Worm (Caenorhabditis elegans) whole organism, L1 larva: Measurements from ENCODE around the gene H20E11.1.

Source experiments
- C34B4.2 ChIP-seq: sonication (generic microtip); optimal IDR thresholded peaks from 2 replicates; lab custom pipeline; 2017; ENCODE audit warnings: mild to moderate bottlenecking, missing genetic modification characterization, missing compliant biosample characterization
- F16B12.6 ChIP-seq: fragments of 150-350 bp; optimal IDR thresholded peaks from 2 replicates; lab custom pipeline; 2014; ENCODE audit warnings: missing biosample characterization, missing genetic modification characterization
- Y116A8C.19 ChIP-seq: sonication (generic microtip); optimal IDR thresholded peaks from 2 replicates; lab custom pipeline; 2016; ENCODE audit warnings: missing compliant biosample characterization, missing genetic modification characterization, borderline replicate concordance
- aly-2 ChIP-seq: fragments of 150-350 bp; optimal IDR thresholded peaks from 2 replicates; lab custom pipeline; 2014; ENCODE audit warnings: missing biosample characterization, missing genetic modification characterization
- ceh-8 ChIP-seq: fragments of 200-800 bp; sonication (Bioruptor generic); optimal IDR thresholded peaks from 2 replicates; lab custom pipeline; 2018; ENCODE audit warnings: mild to moderate bottlenecking, missing genetic modification characterization, moderate library complexity, missing compliant biosample characterization
- ceh-82 ChIP-seq, 3 experiments: fragments of 150-350 bp in 1 of 3; sonication (generic microtip) in 2 of 3; optimal IDR thresholded peaks; 2 replicates each; lab custom pipeline; 2014 to 2017; ENCODE audit warnings: missing biosample characterization in 3 of 3, missing genetic modification characterization in 3 of 3
- ces-1 ChIP-seq: fragments of 150-350 bp; optimal IDR thresholded peaks from 2 replicates; lab custom pipeline; 2014; ENCODE audit warnings: missing biosample characterization, missing genetic modification reagents, missing genetic modification characterization
- dsc-1 ChIP-seq: sonication (generic microtip); optimal IDR thresholded peaks from 2 replicates; lab custom pipeline; 2016; ENCODE audit warnings: mild to moderate bottlenecking, missing genetic modification characterization, missing compliant biosample characterization
- efl-1 ChIP-seq, 4 experiments: fragments of 150-350 bp; optimal IDR thresholded peaks in 3 of 4; peaks in 1 of 4; 1 replicate in 1 of 4; 2 replicates in 3 of 4; lab custom pipeline; 2014; ENCODE audit warnings: missing biosample characterization in 2 of 4, missing genetic modification characterization in 2 of 4, missing genetic modification reagents in 2 of 4
- egl-13 ChIP-seq: sonication (generic microtip); optimal IDR thresholded peaks from 2 replicates; lab custom pipeline; 2016; ENCODE audit warnings: missing genotype, missing genetic modification reagents, missing genetic modification characterization, missing compliant biosample characterization
- elt-3 ChIP-seq, 6 experiments: fragments of 150-350 bp in 1 of 6; sonication (generic microtip); optimal IDR thresholded peaks; 2 replicates each; lab custom pipeline; 2017 to 2018; ENCODE audit warnings: missing biosample characterization in 6 of 6, missing genetic modification characterization in 6 of 6, inconsistent platforms in 1 of 6
- ets-5 ChIP-seq: fragments of 200-800 bp; sonication (Bioruptor generic); IDR thresholded peaks from 2 replicates; pipeline ENCODE4 v1.3.6; 2022; ENCODE audit warnings: missing genetic modification characterization, missing compliant biosample characterization
- fkh-10 ChIP-seq: sonication (generic microtip); optimal IDR thresholded peaks from 2 replicates; lab custom pipeline; 2017; ENCODE audit warnings: missing biosample characterization, missing genetic modification reagents, missing genetic modification characterization
- fkh-8 ChIP-seq: sonication (generic microtip); optimal IDR thresholded peaks from 2 replicates; lab custom pipeline; 2016; ENCODE audit warnings: mild to moderate bottlenecking, missing genetic modification characterization, missing compliant biosample characterization
- grh-1 ChIP-seq: fragments of 200-800 bp; sonication (Bioruptor generic); IDR thresholded peaks from 2 replicates; pipeline ENCODE4 v1.3.6; 2022; ENCODE audit warnings: missing genetic modification reagents, missing genetic modification characterization, missing compliant biosample characterization
- hlh-4 ChIP-seq: sonication (generic microtip); optimal IDR thresholded peaks from 2 replicates; lab custom pipeline; 2016; ENCODE audit warnings: mild to moderate bottlenecking, missing genetic modification characterization, missing compliant biosample characterization
- hpl-2 ChIP-seq: fragments of 150-350 bp; optimal IDR thresholded peaks from 2 replicates; lab custom pipeline; 2014; ENCODE audit warnings: missing biosample characterization, missing genetic modification reagents, missing genetic modification characterization
- isw-1 ChIP-seq: fragments of 200-800 bp; sonication (Bioruptor generic); IDR thresholded peaks from 2 replicates; pipeline ENCODE4 v1.3.6; 2022; ENCODE audit warnings: missing genetic modification characterization, missing compliant biosample characterization
- jun-1 ChIP-seq: fragments of 150-350 bp; optimal IDR thresholded peaks from 2 replicates; lab custom pipeline; 2014; ENCODE audit warnings: missing biosample characterization, missing genetic modification reagents, missing genetic modification characterization
- lin-13 ChIP-seq: fragments of 150-350 bp; optimal IDR thresholded peaks from 2 replicates; lab custom pipeline; 2014; ENCODE audit warnings: missing biosample characterization, missing genetic modification reagents, missing genetic modification characterization
- lin-14 ChIP-seq: fragments of 200-800 bp; sonication (Bioruptor generic); optimal IDR thresholded peaks from 2 replicates; lab custom pipeline; 2018; ENCODE audit warnings: mild to moderate bottlenecking, missing genetic modification characterization, moderate library complexity, missing compliant biosample characterization
- lsy-2 ChIP-seq, 2 experiments: fragments of 150-350 bp; optimal IDR thresholded peaks; 2 replicates each; lab custom pipeline; 2014; ENCODE audit warnings: missing biosample characterization in 2 of 2, missing genetic modification characterization in 2 of 2
- mab-9 ChIP-seq: fragments of 200-800 bp; sonication (Bioruptor generic); IDR thresholded peaks from 2 replicates; pipeline ENCODE4 v1.3.6; 2022; ENCODE audit warnings: missing genetic modification reagents, missing genetic modification characterization, missing compliant biosample characterization
- mef-2 ChIP-seq: fragments of 150-350 bp; optimal IDR thresholded peaks from 2 replicates; lab custom pipeline; 2014; ENCODE audit warnings: missing biosample characterization, missing genetic modification characterization
- nhr-11 ChIP-seq: fragments of 150-350 bp; optimal IDR thresholded peaks from 2 replicates; lab custom pipeline; 2014; ENCODE audit warnings: missing biosample characterization, missing genetic modification characterization
- nhr-20 ChIP-seq: sonication (generic microtip); optimal IDR thresholded peaks from 2 replicates; lab custom pipeline; 2016; ENCODE audit warnings: mild to moderate bottlenecking, missing genetic modification characterization, missing compliant biosample characterization
- nhr-237 ChIP-seq: fragments of 150-350 bp; optimal IDR thresholded peaks from 2 replicates; lab custom pipeline; 2014; ENCODE audit warnings: missing biosample characterization, missing genetic modification characterization
- nhr-28 ChIP-seq: fragments of 150-350 bp; optimal IDR thresholded peaks from 2 replicates; lab custom pipeline; 2014; ENCODE audit warnings: missing biosample characterization, missing genetic modification characterization
- nhr-47 ChIP-seq: sonication (generic microtip); optimal IDR thresholded peaks from 2 replicates; lab custom pipeline; 2016; ENCODE audit warnings: mild to moderate bottlenecking, missing genetic modification characterization, moderate library complexity, missing compliant biosample characterization
- nhr-71 ChIP-seq: sonication (generic microtip); optimal IDR thresholded peaks from 2 replicates; lab custom pipeline; 2016; ENCODE audit warnings: mild to moderate bottlenecking, missing genetic modification characterization, moderate library complexity, missing compliant biosample characterization
- nhr-76 ChIP-seq: sonication (generic microtip); optimal IDR thresholded peaks from 2 replicates; lab custom pipeline; 2017; ENCODE audit warnings: missing biosample characterization, missing genetic modification characterization
- nhr-77 ChIP-seq: fragments of 150-350 bp; optimal IDR thresholded peaks from 2 replicates; lab custom pipeline; 2014; ENCODE audit warnings: missing biosample characterization, missing genetic modification characterization
- nhr-84 ChIP-seq: sonication (generic microtip); optimal IDR thresholded peaks from 2 replicates; lab custom pipeline; 2017; ENCODE audit warnings: missing biosample characterization, missing genetic modification characterization
- nhr-90 ChIP-seq: sonication (generic microtip); optimal IDR thresholded peaks from 2 replicates; lab custom pipeline; 2016; ENCODE audit warnings: mild to moderate bottlenecking, missing genetic modification characterization, missing compliant biosample characterization; ENCODE audit not compliant: poor library complexity
- pax-3 ChIP-seq: fragments of 200-800 bp; sonication (Bioruptor generic); optimal IDR thresholded peaks from 2 replicates; lab custom pipeline; 2018; ENCODE audit warnings: mild to moderate bottlenecking, missing genetic modification characterization, moderate library complexity, missing compliant biosample characterization
- pqm-1 ChIP-seq: sonication (generic microtip); optimal IDR thresholded peaks from 3 replicates; lab custom pipeline; 2017; ENCODE audit warnings: missing biosample characterization, missing genetic modification characterization
- snu-23 ChIP-seq: sonication (generic microtip); optimal IDR thresholded peaks from 2 replicates; lab custom pipeline; 2016; ENCODE audit warnings: missing genetic modification characterization, missing compliant biosample characterization
- sox-4 ChIP-seq: sonication (generic microtip); optimal IDR thresholded peaks from 2 replicates; lab custom pipeline; 2016; ENCODE audit warnings: missing genetic modification characterization, missing compliant biosample characterization
- sup-37 ChIP-seq: fragments of 200-800 bp; sonication (Bioruptor generic); optimal IDR thresholded peaks from 2 replicates; lab custom pipeline; 2018; ENCODE audit warnings: mild to moderate bottlenecking, missing genetic modification characterization, missing compliant biosample characterization
- swsn-7 ChIP-seq: sonication (generic microtip); optimal IDR thresholded peaks from 2 replicates; lab custom pipeline; 2016; ENCODE audit warnings: missing genetic modification characterization, missing compliant biosample characterization
- tlp-1 ChIP-seq: fragments of 150-350 bp; optimal IDR thresholded peaks from 2 replicates; lab custom pipeline; 2014; ENCODE audit warnings: missing biosample characterization, missing genetic modification characterization
- unc-86 ChIP-seq: sonication (generic microtip); optimal IDR thresholded peaks from 2 replicates; lab custom pipeline; 2016; ENCODE audit warnings: missing genetic modification characterization, missing compliant biosample characterization
- unc-98 ChIP-seq: fragments of 200-800 bp; sonication (Bioruptor generic); IDR thresholded peaks from 2 replicates; pipeline ENCODE4 v1.3.6; 2022; ENCODE audit warnings: missing genetic modification characterization, missing compliant biosample characterization
- vab-15 ChIP-seq: sonication (generic microtip); optimal IDR thresholded peaks from 2 replicates; lab custom pipeline; 2017; ENCODE audit warnings: missing genotype, mild to moderate bottlenecking, missing genetic modification characterization, missing compliant biosample characterization
- xbp-1 ChIP-seq: sonication (generic microtip); optimal IDR thresholded peaks from 2 replicates; lab custom pipeline; 2016; ENCODE audit warnings: missing genetic modification characterization, missing compliant biosample characterization
- zag-1 ChIP-seq: fragments of 150-350 bp; optimal IDR thresholded peaks from 2 replicates; lab custom pipeline; 2014; ENCODE audit warnings: missing biosample characterization, missing genetic modification characterization
- zip-4 ChIP-seq: fragments of 200-800 bp; sonication (Bioruptor generic); optimal IDR thresholded peaks from 2 replicates; lab custom pipeline; 2018; ENCODE audit warnings: mild to moderate bottlenecking, missing genetic modification characterization, moderate library complexity, missing compliant biosample characterization
- ztf-11 ChIP-seq, 2 experiments: sonication (generic microtip); optimal IDR thresholded peaks; 2 replicates each; lab custom pipeline; 2016 to 2017; ENCODE audit warnings: missing genetic modification characterization in 2 of 2, missing biosample characterization in 1 of 2, missing compliant biosample characterization in 1 of 2
- ztf-4 ChIP-seq: fragments of 150-350 bp; optimal IDR thresholded peaks from 2 replicates; lab custom pipeline; 2014; ENCODE audit warnings: missing biosample characterization, missing genetic modification characterization

Gene H20E11.1

DNA sequence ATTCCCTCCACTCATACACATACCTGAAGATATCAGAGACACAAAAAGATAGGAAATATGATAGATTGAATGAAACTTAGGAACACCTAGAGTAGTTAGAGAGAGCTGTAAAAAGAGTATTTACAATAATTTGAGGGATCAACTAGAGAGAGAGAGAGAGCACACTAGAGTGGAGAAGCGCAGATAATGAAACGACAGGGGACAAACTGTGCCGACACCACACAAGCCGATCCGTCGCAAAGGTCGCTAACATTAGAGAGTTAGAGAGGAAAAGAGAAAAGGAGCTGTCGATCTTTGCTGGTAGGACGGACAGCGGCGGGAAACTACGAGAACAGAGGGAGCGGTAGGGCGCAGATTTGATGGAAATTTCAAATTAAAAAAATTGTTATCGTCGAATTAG lies 44.8 kb upstream of the H20E11.1 start, which contains the start of gene dyci-1 (continued):
- no peak for TF ChIP-seq grh-1 (GFP tag; lab: Robert Waterston, UW)
- no peak for TF ChIP-seq egl-13 (tag; lab: Kevin White, UChicago)
- no peak for TF ChIP-seq xbp-1 (tag; lab: Kevin White, UChicago)
- no peak for TF ChIP-seq hpl-2 (GFP tag; lab: Kevin White, UChicago)
- no peak for TF ChIP-seq mef-2 (tag; lab: Kevin White, UChicago)
- no peak for TF ChIP-seq isw-1 (GFP tag; lab: Robert Waterston, UW)
- no peak for TF ChIP-seq nhr-28
- peak; percentile 17 for TF ChIP-seq nhr-71 (tag; lab: Kevin White, UChicago)
- no peak for TF ChIP-seq fkh-8
- no peak for TF ChIP-seq aly-2 (tag; lab: Kevin White, UChicago)
- TF ChIP-seq snu-23 (GFP tag; lab: Kevin White, UChicago), result peak; percentile 52
- peak in 1 of 2 experiments; percentile 49 for TF ChIP-seq lsy-2 (tag; optimal IDR thresholded peaks at IDR 0.05; lab: Kevin White, UChicago)
- no peak for TF ChIP-seq ztf-11 (tag; optimal IDR thresholded peaks at IDR 0.05; lab: Kevin White, UChicago)

DNA sequence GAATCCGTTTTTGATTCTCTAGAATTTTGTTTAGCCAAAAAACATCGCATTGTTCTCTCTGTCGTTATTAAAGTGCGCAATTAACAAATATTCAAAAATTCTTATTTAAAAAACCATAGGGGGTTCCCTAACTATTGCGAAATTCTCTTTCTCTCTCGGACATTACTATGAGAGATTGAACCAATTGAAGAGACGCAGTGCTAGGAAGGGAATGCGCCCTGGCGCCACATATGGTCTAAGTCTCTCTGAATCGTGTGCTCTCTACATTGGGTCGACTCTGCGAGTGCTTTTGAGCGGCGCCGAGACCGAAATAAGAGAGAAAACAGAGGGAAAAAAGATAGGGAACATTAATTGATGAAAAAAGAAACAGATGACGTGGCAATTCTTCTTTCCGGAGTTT lies 44.1 kb upstream of the H20E11.1 start:
- no peak for TF ChIP-seq unc-98 (GFP tag; lab: Robert Waterston, UW)
- peak; percentile 25 for TF ChIP-seq nhr-237
- TF ChIP-seq nhr-90, result peak; percentile 38
- peak; percentile 96 for TF ChIP-seq lin-14 (GFP tag; lab: Kevin White, UChicago)
- TF ChIP-seq pqm-1 (tag; lab: Kevin White, UChicago), result no peak
- peak; percentile 67 for TF ChIP-seq isw-1 (GFP tag; lab: Robert Waterston, UW)
- TF ChIP-seq tlp-1, result no peak
- no peak for TF ChIP-seq fkh-10
- no peak for TF ChIP-seq hlh-4 (tag; lab: Kevin White, UChicago)
- peak; percentile 27 for TF ChIP-seq sup-37 (GFP tag; lab: Kevin White, UChicago)
- TF ChIP-seq nhr-20 (tag; lab: Kevin White, UChicago), result peak; percentile 70
- TF ChIP-seq zag-1 (tag; lab: Kevin White, UChicago), result no peak
- no peak for TF ChIP-seq ets-5 (GFP tag; lab: Robert Waterston, UW)
- no peak for TF ChIP-seq nhr-76
- no peak for TF ChIP-seq C34B4.2 (tag; lab: Kevin White, UChicago)
- TF ChIP-seq zip-4, result peak; percentile 98
- no peak for TF ChIP-seq nhr-28
- TF ChIP-seq lin-13 (GFP tag; lab: Kevin White, UChicago), result peak; percentile 37
- peak; percentile 1 for TF ChIP-seq ceh-8 (GFP tag; lab: Kevin White, UChicago)
- no peak for TF ChIP-seq nhr-11 (tag; lab: Kevin White, UChicago)
- TF ChIP-seq sox-4 (tag; lab: Kevin White, UChicago), result no peak
- TF ChIP-seq ceh-82 (tag; optimal IDR thresholded peaks at IDR 0.05; lab: Kevin White, UChicago), result peak; percentile 47 to 78 (median 78)
- no peak for TF ChIP-seq mab-9 (GFP tag; lab: Robert Waterston, UW)
- TF ChIP-seq egl-13 (tag; lab: Kevin White, UChicago), result peak; percentile 37
- no peak for TF ChIP-seq Y116A8C.19
- peak; percentile 72 for TF ChIP-seq nhr-47 (tag; lab: Kevin White, UChicago)
- peak; percentile 52 for TF ChIP-seq nhr-77 (tag; lab: Kevin White, UChicago)
- no peak for TF ChIP-seq nhr-84
- TF ChIP-seq pax-3 (tag; lab: Kevin White, UChicago), result no peak
- TF ChIP-seq hpl-2 (GFP tag; lab: Kevin White, UChicago), result peak; percentile 50
- TF ChIP-seq dsc-1 (tag; lab: Kevin White, UChicago), result peak; percentile 90
- TF ChIP-seq jun-1 (tag; lab: Kevin White, UChicago), result peak; percentile 25
- TF ChIP-seq swsn-7 (tag; lab: Kevin White, UChicago), result peak; percentile 76
- no peak for TF ChIP-seq vab-15 (tag; lab: Kevin White, UChicago)
- TF ChIP-seq ztf-11 (tag; optimal IDR thresholded peaks at IDR 0.05; lab: Kevin White, UChicago), result no peak
- TF ChIP-seq grh-1 (GFP tag; lab: Robert Waterston, UW), result no peak
- no peak for TF ChIP-seq ces-1 (GFP tag; lab: Kevin White, UChicago)
- TF ChIP-seq aly-2 (tag; lab: Kevin White, UChicago), result peak; percentile 9
- TF ChIP-seq elt-3 (tag; optimal IDR thresholded peaks at IDR 0.05; lab: Kevin White, UChicago), result peak in 1 of 6 experiments; percentile 41
- peak; percentile 65 to 68 for TF ChIP-seq lsy-2 (tag; optimal IDR thresholded peaks at IDR 0.05; lab: Kevin White, UChicago)
- peak; percentile 53 for TF ChIP-seq unc-86
- TF ChIP-seq F16B12.6, result peak; percentile 18
- TF ChIP-seq efl-1 (optimal IDR thresholded peaks at IDR 0.05; lab: Kevin White, UChicago), result peak; percentile 67 to 76
- TF ChIP-seq efl-1 (GFP tag; optimal IDR thresholded peaks at IDR 0.05 in 1 of 2; lab: Kevin White, UChicago), result peak; percentile 42 to 88
- TF ChIP-seq fkh-8, result peak; percentile 35
- TF ChIP-seq xbp-1 (tag; lab: Kevin White, UChicago), result peak; percentile 68
- peak; percentile 14 for TF ChIP-seq ztf-4
